Worm (Caenorhabditis elegans): ENCODE measurements around the gene R02D5.1.

R02D5.1 gene

ce11 chrV:14525089-14525488, 17.0 kb downstream of the R02D5.1 start, which contains the start of gene hda-1:
Gene hda-1, plus strand, starts transcription at chrV:14525389.
- TF ChIP-seq hmg-4 (GFP tag; optimal IDR thresholded peaks at IDR 0.05) (no peak), hmbx-1 (tag; optimal IDR thresholded peaks at IDR 0.05) (no peak), tbx-37 (GFP tag; conservative IDR thresholded peaks at IDR 0.05) (no peak), flt-1 (GFP tag; IDR thresholded peaks at IDR 0.05) (no peak), sea-1 (GFP tag; conservative IDR thresholded peaks at IDR 0.05) (no peak), F13C5.2 (tag; optimal IDR thresholded peaks at IDR 0.05) (no peak), ets-7 (tag; optimal IDR thresholded peaks at IDR 0.05) (no peak), scrt-1 (GFP tag; IDR thresholded peaks at IDR 0.05) (no peak)

- TF ChIP-seq B0310.2 (tag; optimal IDR thresholded peaks at IDR 0.05) (no peak), sea-1 (GFP tag; conservative IDR thresholded peaks at IDR 0.05) (no peak), hmg-4 (GFP tag; optimal IDR thresholded peaks at IDR 0.05) (no peak), pes-1 (GFP tag; IDR thresholded peaks at IDR 0.05) (no peak), tbx-11 (GFP tag; IDR thresholded peaks at IDR 0.05) (no peak), ceh-13 (GFP tag; optimal IDR thresholded peaks at IDR 0.05) (no peak), ama-1 (optimal IDR thresholded peaks at IDR 0.05) (no peak), ceh-36 (tag; optimal IDR thresholded peaks at IDR 0.05) (no peak), hmbx-1 (tag; optimal IDR thresholded peaks at IDR 0.05) (no peak), ets-7 (tag; optimal IDR thresholded peaks at IDR 0.05) (no peak), tbx-37 (GFP tag; conservative IDR thresholded peaks at IDR 0.05) (no peak), F13C5.2 (tag; optimal IDR thresholded peaks at IDR 0.05) (no peak), aly-1 (tag; optimal IDR thresholded peaks at IDR 0.05) (no peak), scrt-1 (GFP tag; IDR thresholded peaks at IDR 0.05) (no peak), hnd-1 (tag; optimal IDR thresholded peaks at IDR 0.05) (no peak), tra-4 (tag; optimal IDR thresholded peaks at IDR 0.05) (no peak), flt-1 (GFP tag; IDR thresholded peaks at IDR 0.05) (no peak)
Measured at ce11 chrV:14527210-14527609, 19.2 kb downstream of the R02D5.1 start.

ce11 chrV:14530813-14531212, 22.8 kb downstream of the R02D5.1 start, which contains the start of gene kcnl-4:
Gene kcnl-4, plus strand, starts transcription at chrV:14531113.
- TF ChIP-seq sea-1 (GFP tag; conservative IDR thresholded peaks at IDR 0.05): no peak
- TF ChIP-seq aly-1 (tag; optimal IDR thresholded peaks at IDR 0.05): no peak
- no peak for TF ChIP-seq ama-1 (optimal IDR thresholded peaks at IDR 0.05)
- no peak for TF ChIP-seq hnd-1 (tag; optimal IDR thresholded peaks at IDR 0.05)
- no peak for TF ChIP-seq ets-7 (tag; optimal IDR thresholded peaks at IDR 0.05)

ce11 chrV:14532374-14532773, 24.3 kb downstream of the R02D5.1 start:
- TF ChIP-seq flt-1 (GFP tag; IDR thresholded peaks at IDR 0.05): no peak

- TF ChIP-seq B0310.2 (tag; optimal IDR thresholded peaks at IDR 0.05) (no peak), aly-1 (tag; optimal IDR thresholded peaks at IDR 0.05) (no peak), tra-4 (tag; optimal IDR thresholded peaks at IDR 0.05) (no peak), flt-1 (GFP tag; IDR thresholded peaks at IDR 0.05) (no peak), ets-7 (tag; optimal IDR thresholded peaks at IDR 0.05) (no peak), hmg-4 (GFP tag; optimal IDR thresholded peaks at IDR 0.05) (no peak), sea-1 (GFP tag; conservative IDR thresholded peaks at IDR 0.05) (no peak), tbx-37 (GFP tag; conservative IDR thresholded peaks at IDR 0.05) (no peak), scrt-1 (GFP tag; IDR thresholded peaks at IDR 0.05) (no peak), hmbx-1 (tag; optimal IDR thresholded peaks at IDR 0.05) (no peak), F13C5.2 (tag; optimal IDR thresholded peaks at IDR 0.05) (no peak)
Measured at ce11 chrV:14536274-14536673, 28.2 kb downstream of the R02D5.1 start, which contains the start of gene tag-191. Gene tag-191, minus strand, starts transcription at chrV:14536374.

ce11 chrV:14539355-14539754, 31.3 kb downstream of the R02D5.1 start:
- TF ChIP-seq ama-1 (optimal IDR thresholded peaks at IDR 0.05): no peak
- no peak for TF ChIP-seq ceh-36 (tag; optimal IDR thresholded peaks at IDR 0.05)
- TF ChIP-seq ets-7 (tag; optimal IDR thresholded peaks at IDR 0.05): no peak
- TF ChIP-seq tra-4 (tag; optimal IDR thresholded peaks at IDR 0.05): no peak
- TF ChIP-seq F13C5.2 (tag; optimal IDR thresholded peaks at IDR 0.05): no peak
- no peak for TF ChIP-seq hnd-1 (tag; optimal IDR thresholded peaks at IDR 0.05)
- no peak for TF ChIP-seq pes-1 (GFP tag; IDR thresholded peaks at IDR 0.05)
- no peak for TF ChIP-seq tbx-11 (GFP tag; IDR thresholded peaks at IDR 0.05)
- TF ChIP-seq sea-1 (GFP tag; conservative IDR thresholded peaks at IDR 0.05): no peak
- TF ChIP-seq tbx-37 (GFP tag; conservative IDR thresholded peaks at IDR 0.05): no peak
- no peak for TF ChIP-seq aly-1 (tag; optimal IDR thresholded peaks at IDR 0.05)
- no peak for TF ChIP-seq B0310.2 (tag; optimal IDR thresholded peaks at IDR 0.05)
- no peak for TF ChIP-seq hmbx-1 (tag; optimal IDR thresholded peaks at IDR 0.05)
- TF ChIP-seq flt-1 (GFP tag; IDR thresholded peaks at IDR 0.05): no peak
- no peak for TF ChIP-seq scrt-1 (GFP tag; IDR thresholded peaks at IDR 0.05)
- no peak for TF ChIP-seq ceh-13 (GFP tag; optimal IDR thresholded peaks at IDR 0.05)
- no peak for TF ChIP-seq hmg-4 (GFP tag; optimal IDR thresholded peaks at IDR 0.05)

- no peak for TF ChIP-seq sea-1 (GFP tag; conservative IDR thresholded peaks at IDR 0.05)
- no peak for TF ChIP-seq tbx-11 (GFP tag; IDR thresholded peaks at IDR 0.05)
- no peak for TF ChIP-seq pes-1 (GFP tag; IDR thresholded peaks at IDR 0.05)
- no peak for TF ChIP-seq hmbx-1 (tag; optimal IDR thresholded peaks at IDR 0.05)
Measured at ce11 chrV:14540932-14541331, 32.9 kb downstream of the R02D5.1 start.

- TF ChIP-seq B0310.2 (tag; optimal IDR thresholded peaks at IDR 0.05): no peak
- no peak for TF ChIP-seq F13C5.2 (tag; optimal IDR thresholded peaks at IDR 0.05)
- TF ChIP-seq scrt-1 (GFP tag; IDR thresholded peaks at IDR 0.05): no peak
- TF ChIP-seq ceh-13 (GFP tag; optimal IDR thresholded peaks at IDR 0.05): no peak
- no peak for TF ChIP-seq pes-1 (GFP tag; IDR thresholded peaks at IDR 0.05)
- TF ChIP-seq tbx-11 (GFP tag; IDR thresholded peaks at IDR 0.05): no peak
- no peak for TF ChIP-seq aly-1 (tag; optimal IDR thresholded peaks at IDR 0.05)
- no peak for TF ChIP-seq tbx-37 (GFP tag; conservative IDR thresholded peaks at IDR 0.05)
- no peak for TF ChIP-seq sea-1 (GFP tag; conservative IDR thresholded peaks at IDR 0.05)
- TF ChIP-seq hnd-1 (tag; optimal IDR thresholded peaks at IDR 0.05): no peak
- TF ChIP-seq tra-4 (tag; optimal IDR thresholded peaks at IDR 0.05): no peak
- TF ChIP-seq hmbx-1 (tag; optimal IDR thresholded peaks at IDR 0.05): no peak
- TF ChIP-seq flt-1 (GFP tag; IDR thresholded peaks at IDR 0.05): no peak
Measured at ce11 chrV:14542138-14542537, 34.1 kb downstream of the R02D5.1 start.
